Worm (Caenorhabditis elegans) whole organism, early embryonic: ENCODE results near the gene T16D1.1.

Experiments
- B0310.2 ChIP-seq: sonication (generic microtip); optimal IDR thresholded peaks from 2 replicates; lab custom pipeline; 2016; ENCODE audit warnings: mild to moderate bottlenecking, missing genetic modification characterization, missing compliant biosample characterization
- F13C5.2 ChIP-seq: sonication (generic microtip); optimal IDR thresholded peaks from 2 replicates; lab custom pipeline; 2017; ENCODE audit warnings: mild to moderate bottlenecking, missing genetic modification characterization, inconsistent platforms, missing compliant biosample characterization
- aly-1 ChIP-seq: sonication (generic microtip); optimal IDR thresholded peaks from 2 replicates; lab custom pipeline; 2016; ENCODE audit warnings: missing genetic modification characterization, missing compliant biosample characterization
- ama-1 ChIP-seq: fragments of 150-350 bp; optimal IDR thresholded peaks from 2 replicates; lab custom pipeline; 2014
- ceh-13 ChIP-seq: fragments of 200-800 bp; sonication (Bioruptor generic); optimal IDR thresholded peaks from 2 replicates; lab custom pipeline; 2018; ENCODE audit warnings: mild to moderate bottlenecking, missing genetic modification characterization, missing compliant biosample characterization
- ceh-36 ChIP-seq: sonication (generic microtip); optimal IDR thresholded peaks from 2 replicates; lab custom pipeline; 2016; ENCODE audit warnings: missing genetic modification characterization, inconsistent platforms, missing compliant biosample characterization
- ets-7 ChIP-seq: sonication (generic microtip); optimal IDR thresholded peaks from 2 replicates; lab custom pipeline; 2016; ENCODE audit warnings: missing genotype, missing genetic modification characterization, missing compliant biosample characterization
- flt-1 ChIP-seq: fragments of 200-800 bp; sonication (Bioruptor generic); IDR thresholded peaks from 2 replicates; pipeline ENCODE4 v1.3.6; 2022; ENCODE audit warnings: missing genetic modification characterization, missing compliant biosample characterization
- hmbx-1 ChIP-seq: sonication (generic microtip); optimal IDR thresholded peaks from 2 replicates; lab custom pipeline; 2016; ENCODE audit warnings: mild to moderate bottlenecking, missing genetic modification characterization, missing compliant biosample characterization
- hmg-4 ChIP-seq: fragments of 200-800 bp; sonication (Bioruptor generic); optimal IDR thresholded peaks from 2 replicates; lab custom pipeline; 2018; ENCODE audit warnings: mild to moderate bottlenecking, missing genetic modification characterization, missing compliant biosample characterization
- hnd-1 ChIP-seq: sonication (generic microtip); optimal IDR thresholded peaks from 2 replicates; lab custom pipeline; 2016; ENCODE audit warnings: missing genetic modification characterization, missing compliant biosample characterization
- pes-1 ChIP-seq: fragments of 200-800 bp; sonication (Bioruptor generic); IDR thresholded peaks from 2 replicates; pipeline ENCODE4 v1.3.6; 2022; ENCODE audit warnings: missing genetic modification reagents, missing genetic modification characterization, missing compliant biosample characterization
- scrt-1 ChIP-seq: fragments of 200-800 bp; sonication (Bioruptor generic); IDR thresholded peaks from 2 replicates; pipeline ENCODE4 v1.3.6; 2022; ENCODE audit warnings: missing genetic modification characterization, missing compliant biosample characterization
- sea-1 ChIP-seq: fragments of 200-800 bp; sonication (Bioruptor generic); conservative IDR thresholded peaks from 2 replicates; pipeline ENCODE4 v1.3.6; 2022; ENCODE audit warnings: missing genetic modification characterization, missing compliant biosample characterization
- tbx-11 ChIP-seq: fragments of 200-800 bp; sonication (Bioruptor generic); IDR thresholded peaks from 2 replicates; pipeline ENCODE4 v1.3.6; 2022; ENCODE audit warnings: missing genetic modification characterization, missing compliant biosample characterization
- tbx-37 ChIP-seq: fragments of 200-800 bp; sonication (Bioruptor generic); conservative IDR thresholded peaks from 2 replicates; pipeline ENCODE4 v1.3.6; 2022; ENCODE audit warnings: missing genetic modification reagents, missing genetic modification characterization, missing compliant biosample characterization
- tra-4 ChIP-seq: sonication (generic microtip); optimal IDR thresholded peaks from 2 replicates; lab custom pipeline; 2017; ENCODE audit warnings: missing genetic modification characterization, missing compliant biosample characterization

Gene T16D1.1

DNA sequence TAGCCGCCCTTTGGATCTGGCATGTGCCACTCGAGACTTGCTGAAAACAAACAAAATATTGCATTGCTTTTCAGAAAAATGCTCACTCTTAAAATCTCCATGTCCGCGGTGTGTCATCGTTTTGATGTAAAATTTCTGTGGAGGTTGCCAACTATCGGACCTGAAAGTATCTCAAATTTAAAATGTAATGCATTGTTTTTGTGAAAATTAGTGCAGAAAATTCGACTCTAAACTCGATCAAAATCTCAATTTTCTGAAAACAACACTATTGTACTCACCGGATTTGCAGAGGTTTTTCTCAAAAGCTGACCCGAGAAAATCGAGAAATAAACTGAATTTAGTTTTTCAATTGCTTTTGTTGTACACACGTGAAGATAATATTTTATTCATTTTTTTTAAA, at the start of gene T16D1.1:
Gene T16D1.1 (minus strand): TSS at position 101 of the 400 bp plus-strand sequence.
- TF ChIP-seq tbx-11 (GFP tag; lab: Robert Waterston, UW) (no peak), pes-1 (no peak), flt-1 (GFP tag; lab: Robert Waterston, UW) (no peak), scrt-1 (GFP tag; lab: Robert Waterston, UW) (no peak), aly-1 (tag; lab: Kevin White, UChicago) (no peak), hmg-4 (GFP tag; lab: Kevin White, UChicago) (no peak), tra-4 (tag; lab: Kevin White, UChicago) (no peak), ets-7 (tag; lab: Kevin White, UChicago) (no peak), ceh-36 (tag; lab: Kevin White, UChicago) (no peak), hnd-1 (tag; lab: Kevin White, UChicago) (no peak), sea-1 (GFP tag; lab: Robert Waterston, UW) (no peak), tbx-37 (no peak), hmbx-1 (tag; lab: Kevin White, UChicago) (no peak), ceh-13 (GFP tag; lab: Kevin White, UChicago) (no peak), F13C5.2 (tag; lab: Kevin White, UChicago) (no peak), ama-1 (lab: Kevin White, UChicago) (no peak)

DNA sequence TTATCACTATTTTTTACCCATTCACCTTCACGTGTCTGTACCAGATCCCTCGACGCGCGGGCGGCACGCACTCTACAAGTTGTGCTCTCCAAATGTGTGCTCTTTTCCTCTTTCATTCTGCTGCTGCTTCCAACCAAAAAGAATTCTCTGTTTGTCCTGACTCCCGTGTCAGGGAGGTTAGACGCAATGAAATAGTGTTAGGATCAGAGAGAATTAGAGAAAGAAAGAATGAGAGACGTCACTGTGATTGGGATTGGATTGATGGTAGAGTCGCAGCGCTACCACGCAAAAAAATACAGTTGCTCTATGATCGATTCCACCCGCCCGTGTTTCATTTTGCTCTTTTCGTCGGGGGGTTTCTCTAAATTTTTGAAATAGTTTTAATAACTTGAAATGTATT, 49.6 kb upstream of the T16D1.1 start:
- no peak for TF ChIP-seq pes-1
- TF ChIP-seq ets-7 (tag; lab: Kevin White, UChicago) = no peak
- no peak for TF ChIP-seq hmbx-1 (tag; lab: Kevin White, UChicago)
- no peak for TF ChIP-seq aly-1 (tag; lab: Kevin White, UChicago)
- TF ChIP-seq scrt-1 (GFP tag; lab: Robert Waterston, UW) = no peak

DNA sequence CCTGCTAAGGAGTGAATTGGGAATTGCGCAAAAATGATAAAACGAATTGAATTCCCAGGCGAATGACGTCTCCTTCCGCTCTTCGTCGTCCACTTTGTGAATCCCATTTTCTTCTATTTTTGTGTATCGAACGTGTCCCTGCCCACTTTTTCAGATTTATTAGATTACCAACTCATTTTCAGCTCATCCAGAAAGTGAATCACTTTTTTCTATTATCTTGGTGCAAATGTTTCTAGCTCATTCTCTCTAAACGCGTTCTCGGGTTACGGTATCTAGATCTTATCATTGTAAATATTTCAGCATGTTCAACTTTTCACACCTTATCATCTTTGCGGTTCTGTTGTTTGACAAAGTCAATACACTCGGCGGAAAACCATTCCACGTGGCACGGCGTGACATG, 47.7 kb upstream of the T16D1.1 start, which contains the start of gene ZK622.5:
Gene ZK622.5 (plus strand): TSS at position 301 of the 400 bp plus-strand sequence.
- TF ChIP-seq tbx-37 (no peak), B0310.2 (tag; lab: Kevin White, UChicago) (no peak), tra-4 (tag; lab: Kevin White, UChicago) (no peak), sea-1 (GFP tag; lab: Robert Waterston, UW) (no peak), hmg-4 (GFP tag; lab: Kevin White, UChicago) (no peak), scrt-1 (GFP tag; lab: Robert Waterston, UW) (no peak), ama-1 (lab: Kevin White, UChicago) (no peak), hnd-1 (tag; lab: Kevin White, UChicago) (no peak), pes-1 (no peak), tbx-11 (GFP tag; lab: Robert Waterston, UW) (no peak), aly-1 (tag; lab: Kevin White, UChicago) (no peak), hmbx-1 (tag; lab: Kevin White, UChicago) (no peak), ceh-36 (tag; lab: Kevin White, UChicago) (no peak)

DNA sequence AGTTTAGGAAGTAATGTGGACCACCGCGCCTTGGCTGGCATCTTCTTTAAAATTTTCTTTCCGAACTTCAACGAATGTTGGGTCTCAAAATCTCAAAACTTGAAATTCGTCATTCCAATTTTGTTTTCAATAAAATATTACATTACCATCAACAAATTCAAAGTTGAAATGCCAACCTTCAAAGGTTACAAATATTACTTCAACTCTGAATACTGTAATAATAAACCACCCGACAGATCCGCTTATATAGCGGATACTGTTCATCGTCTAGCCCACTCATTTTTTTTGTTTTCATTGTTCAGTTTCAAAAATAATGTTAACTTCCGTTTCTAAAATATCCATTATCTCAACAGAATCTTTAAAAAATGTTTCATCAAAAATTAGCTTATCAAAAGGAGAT, 43.6 kb upstream of the T16D1.1 start, which contains the start of gene gur-5:
Gene gur-5 (plus strand): TSS at position 301 of the 400 bp plus-strand sequence.
- no peak for TF ChIP-seq hmg-4 (GFP tag; lab: Kevin White, UChicago)
- no peak for TF ChIP-seq ama-1 (lab: Kevin White, UChicago)

DNA sequence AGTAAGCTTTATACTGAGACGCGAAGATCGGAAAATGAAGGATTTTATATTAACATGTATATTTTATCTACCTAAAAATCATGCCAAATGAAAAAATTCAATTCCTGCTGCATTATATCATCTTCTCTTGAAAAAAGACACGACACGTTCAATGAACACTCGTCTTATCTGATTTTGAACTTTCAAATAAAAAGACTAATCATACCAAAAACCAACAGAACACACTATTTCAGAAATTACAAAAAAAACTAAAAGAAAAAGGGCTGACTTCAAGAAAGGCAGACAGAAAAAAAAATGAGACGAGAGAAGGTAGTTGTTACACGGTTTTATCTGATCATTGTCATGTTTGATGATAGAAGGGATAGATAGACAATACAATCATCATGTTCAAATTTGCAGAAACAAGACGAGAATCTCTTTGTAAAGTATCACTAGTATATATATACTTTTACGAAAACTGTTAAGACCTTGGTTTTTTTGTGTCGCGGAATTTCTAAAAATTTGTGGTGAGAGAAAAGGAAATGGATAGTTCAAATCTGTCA, 41.4 kb upstream of the T16D1.1 start:
- TF ChIP-seq aly-1 (tag; lab: Kevin White, UChicago) (no peak), ets-7 (tag; lab: Kevin White, UChicago) (no peak), tra-4 (tag; lab: Kevin White, UChicago) (no peak), tbx-11 (GFP tag; lab: Robert Waterston, UW) (no peak), F13C5.2 (tag; lab: Kevin White, UChicago) (no peak), ama-1 (lab: Kevin White, UChicago) (no peak), hmbx-1 (tag; lab: Kevin White, UChicago) (no peak), hmg-4 (GFP tag; lab: Kevin White, UChicago) (no peak), pes-1 (no peak), tbx-37 (no peak), flt-1 (GFP tag; lab: Robert Waterston, UW) (no peak), ceh-36 (tag; lab: Kevin White, UChicago) (no peak), ceh-13 (GFP tag; lab: Kevin White, UChicago) (no peak), B0310.2 (tag; lab: Kevin White, UChicago) (no peak), scrt-1 (GFP tag; lab: Robert Waterston, UW) (no peak), sea-1 (GFP tag; lab: Robert Waterston, UW) (no peak), hnd-1 (tag; lab: Kevin White, UChicago) (no peak)

DNA sequence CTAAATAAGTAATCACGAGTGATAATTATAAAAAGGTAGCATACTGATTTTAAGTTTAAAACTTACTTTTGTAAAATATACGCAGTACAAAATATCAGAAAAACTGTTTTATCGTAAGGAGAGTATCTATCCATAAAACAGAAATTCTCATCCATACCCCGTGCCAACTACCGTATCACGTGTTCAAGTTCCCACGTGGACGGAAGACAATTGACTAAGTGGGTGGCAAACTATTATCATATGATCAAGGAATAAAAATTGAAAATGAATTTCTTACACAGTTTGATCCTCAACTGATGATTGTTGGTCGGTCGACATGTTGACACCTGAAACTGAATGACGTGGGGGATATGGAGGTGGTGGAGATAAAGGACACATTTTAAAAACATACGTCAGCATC, 40.7 kb upstream of the T16D1.1 start, which contains the start of gene pmt-1:
Gene pmt-1 (minus strand): TSS at position 332 of the 400 bp plus-strand sequence.
- no peak for TF ChIP-seq ets-7 (tag; lab: Kevin White, UChicago)
- TF ChIP-seq tbx-37 = no peak
- no peak for TF ChIP-seq hmbx-1 (tag; lab: Kevin White, UChicago)
- no peak for TF ChIP-seq ceh-36 (tag; lab: Kevin White, UChicago)
- TF ChIP-seq hmg-4 (GFP tag; lab: Kevin White, UChicago) = no peak
- no peak for TF ChIP-seq pes-1
- no peak for TF ChIP-seq flt-1 (GFP tag; lab: Robert Waterston, UW)
- TF ChIP-seq scrt-1 (GFP tag; lab: Robert Waterston, UW) = no peak
- no peak for TF ChIP-seq tbx-11 (GFP tag; lab: Robert Waterston, UW)
- no peak for TF ChIP-seq B0310.2 (tag; lab: Kevin White, UChicago)
- no peak for TF ChIP-seq aly-1 (tag; lab: Kevin White, UChicago)
- TF ChIP-seq tra-4 (tag; lab: Kevin White, UChicago) = no peak
- TF ChIP-seq F13C5.2 (tag; lab: Kevin White, UChicago) = no peak
- no peak for TF ChIP-seq ceh-13 (GFP tag; lab: Kevin White, UChicago)
- no peak for TF ChIP-seq hnd-1 (tag; lab: Kevin White, UChicago)
- TF ChIP-seq sea-1 (GFP tag; lab: Robert Waterston, UW) = no peak
- TF ChIP-seq ama-1 (lab: Kevin White, UChicago) = no peak

DNA sequence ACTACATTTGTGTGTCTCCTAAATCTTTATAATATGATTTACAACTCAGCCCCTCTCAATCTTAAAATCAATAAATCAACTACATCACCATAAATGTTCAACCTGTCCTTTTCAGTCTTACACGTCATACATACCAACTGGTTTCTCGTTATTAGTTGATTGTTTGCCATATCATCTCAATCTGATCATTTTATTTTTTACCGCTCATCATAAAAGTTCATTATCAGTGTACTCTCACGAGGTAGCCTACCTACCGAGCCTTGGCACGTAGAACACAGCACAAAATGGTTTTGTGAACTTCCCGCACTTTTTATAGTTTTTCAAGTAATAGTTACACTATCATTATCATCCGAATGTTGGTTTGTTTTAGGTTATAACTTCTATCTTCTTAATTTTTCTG, 39.7 kb upstream of the T16D1.1 start:
- TF ChIP-seq sea-1 (GFP tag; lab: Robert Waterston, UW) = no peak
- no peak for TF ChIP-seq tbx-37
- TF ChIP-seq ets-7 (tag; lab: Kevin White, UChicago) = no peak
- TF ChIP-seq ama-1 (lab: Kevin White, UChicago) = no peak
- TF ChIP-seq ceh-36 (tag; lab: Kevin White, UChicago) = no peak
- no peak for TF ChIP-seq F13C5.2 (tag; lab: Kevin White, UChicago)
- no peak for TF ChIP-seq tra-4 (tag; lab: Kevin White, UChicago)
- no peak for TF ChIP-seq B0310.2 (tag; lab: Kevin White, UChicago)
- TF ChIP-seq flt-1 (GFP tag; lab: Robert Waterston, UW) = no peak
- no peak for TF ChIP-seq hmg-4 (GFP tag; lab: Kevin White, UChicago)
- no peak for TF ChIP-seq aly-1 (tag; lab: Kevin White, UChicago)
- no peak for TF ChIP-seq pes-1
- TF ChIP-seq scrt-1 (GFP tag; lab: Robert Waterston, UW) = no peak
- TF ChIP-seq hmbx-1 (tag; lab: Kevin White, UChicago) = no peak
- TF ChIP-seq hnd-1 (tag; lab: Kevin White, UChicago) = no peak
